Worm (Caenorhabditis elegans): ENCODE results near the gene C07A12.2.
A peak's percentile ranks its signal among the peaks of the same experiment; 100 is the strongest.

The C07A12.2 gene

DNA sequence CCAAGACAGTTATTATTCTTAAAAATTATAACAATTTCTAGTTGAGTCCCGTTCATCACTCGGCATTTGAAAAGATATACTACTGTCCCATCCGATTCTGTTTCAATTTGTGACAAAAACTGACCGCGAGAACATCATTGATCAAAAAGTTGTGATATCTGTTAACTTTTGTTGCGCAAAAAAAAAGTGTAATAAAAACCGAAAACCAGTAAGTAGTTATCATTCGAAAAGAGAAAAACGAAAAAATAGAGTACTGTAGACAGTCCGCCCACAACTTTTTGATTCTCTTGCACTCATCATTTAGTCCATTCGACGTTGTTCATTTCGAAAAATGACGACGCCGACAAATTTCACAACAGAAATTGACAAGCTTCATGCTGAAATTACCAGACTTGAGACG lies 26.5 kb downstream of the C07A12.2 start, which contains the start of gene amt-1:
TSS of gene amt-1 (plus strand) at position 301 of the 400 bp plus-strand sequence.
- TF ChIP-seq blmp-1 (tag; optimal IDR thresholded peaks at IDR 0.05) (peak; percentile 16), nhr-12 (tag; optimal IDR thresholded peaks at IDR 0.05) (no peak)

DNA sequence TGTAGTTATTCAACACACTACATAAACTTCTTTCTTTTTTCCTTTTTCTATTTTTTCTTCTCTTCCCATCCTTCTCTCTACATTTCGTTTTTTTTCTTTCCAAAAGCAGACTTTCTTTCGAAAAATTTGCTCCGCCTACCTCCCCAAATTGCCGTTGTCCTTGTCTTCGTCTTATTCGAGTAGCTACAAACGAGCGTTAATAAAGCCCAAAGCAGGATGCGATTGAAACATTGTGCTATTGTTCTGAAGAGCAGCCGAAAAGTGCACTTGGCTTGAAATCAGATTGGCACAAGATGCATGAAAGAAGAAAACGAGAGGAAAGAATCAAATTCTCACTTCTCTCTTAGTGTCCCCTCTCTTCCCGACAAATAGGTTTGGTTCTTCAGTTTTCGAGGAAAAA lies 30.2 kb downstream of the C07A12.2 start:
- TF ChIP-seq mep-1 (tag; optimal IDR thresholded peaks at IDR 0.05): no peak
- peak; percentile 70 for TF ChIP-seq fkh-10 (GFP tag; optimal IDR thresholded peaks at IDR 0.05)
- peak; percentile 45 for TF ChIP-seq lin-14 (GFP tag; optimal IDR thresholded peaks at IDR 0.05)
- TF ChIP-seq pax-3 (tag; optimal IDR thresholded peaks at IDR 0.05): no peak

DNA sequence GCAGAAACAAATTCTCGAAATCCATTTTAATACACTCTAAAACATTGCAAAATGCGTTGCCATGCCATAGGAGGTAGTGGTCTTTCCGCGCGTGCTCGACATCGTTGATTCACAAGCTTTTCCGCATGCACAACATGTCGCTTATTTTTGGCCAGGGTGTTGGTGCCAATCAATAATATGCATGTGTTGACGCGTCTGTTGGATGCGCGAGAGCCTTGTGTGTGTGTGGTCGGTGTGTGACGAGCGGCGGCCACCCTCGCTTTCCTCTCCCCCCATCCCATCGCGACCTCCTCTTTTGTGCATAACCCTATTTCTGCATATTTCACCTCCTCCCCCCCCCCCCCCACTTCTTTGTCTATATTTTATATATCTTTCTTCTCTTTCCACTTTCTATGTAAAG lies 31.6 kb downstream of the C07A12.2 start:
- TF ChIP-seq isw-1 (GFP tag; IDR thresholded peaks at IDR 0.05) (no peak), fkh-8 (tag; optimal IDR thresholded peaks at IDR 0.05) (peak; percentile 52), lin-14 (GFP tag; optimal IDR thresholded peaks at IDR 0.05) (peak; percentile 70), hlh-17 (GFP tag; optimal IDR thresholded peaks at IDR 0.05; ENCODE audit: borderline replicate concordance) (no peak), ceh-63 (GFP tag; optimal IDR thresholded peaks at IDR 0.05) (no peak), skn-1 (tag; optimal IDR thresholded peaks at IDR 0.05) (no peak), fkh-10 (GFP tag; optimal IDR thresholded peaks at IDR 0.05) (peak; percentile 7), ceh-82 (tag; optimal IDR thresholded peaks at IDR 0.05) (peak in 1 of 3 experiments; percentile 5), egl-13 (tag; optimal IDR thresholded peaks at IDR 0.05) (no peak)

DNA sequence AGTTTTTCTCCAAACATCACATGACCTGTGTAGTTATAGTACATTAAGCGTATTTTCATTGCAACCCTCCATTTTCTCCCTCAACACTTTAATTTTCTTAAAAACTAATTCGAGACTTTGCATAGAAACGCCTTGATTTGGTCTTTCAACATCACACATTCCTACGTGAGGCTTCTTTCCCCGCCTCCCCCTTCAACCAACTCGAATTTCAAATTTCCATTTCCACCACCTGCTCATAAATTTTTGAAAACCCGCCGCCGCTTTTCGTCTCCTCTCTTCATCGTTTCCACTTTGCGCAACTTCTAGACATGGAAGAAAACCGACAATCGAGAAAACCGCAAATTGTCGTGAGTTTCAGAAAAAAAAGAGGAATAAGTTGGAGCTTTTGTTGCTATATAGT lies 33.3 kb downstream of the C07A12.2 start, which contains the start of gene C05E11.3:
TSS of gene C05E11.3 (plus strand) at position 301 of the 400 bp plus-strand sequence.
- TF ChIP-seq alr-1 (tag; optimal IDR thresholded peaks at IDR 0.05; ENCODE audit: borderline replicate concordance): no peak
- TF ChIP-seq lin-39 (tag; optimal IDR thresholded peaks at IDR 0.05): no peak
- no peak for TF ChIP-seq ceh-88 (GFP tag; IDR thresholded peaks at IDR 0.05)
- TF ChIP-seq efl-1 (optimal IDR thresholded peaks at IDR 0.05): no peak
- TF ChIP-seq efl-1 (GFP tag; optimal IDR thresholded peaks at IDR 0.05 in 1 of 2): peak in 1 of 2 experiments; percentile 36

DNA sequence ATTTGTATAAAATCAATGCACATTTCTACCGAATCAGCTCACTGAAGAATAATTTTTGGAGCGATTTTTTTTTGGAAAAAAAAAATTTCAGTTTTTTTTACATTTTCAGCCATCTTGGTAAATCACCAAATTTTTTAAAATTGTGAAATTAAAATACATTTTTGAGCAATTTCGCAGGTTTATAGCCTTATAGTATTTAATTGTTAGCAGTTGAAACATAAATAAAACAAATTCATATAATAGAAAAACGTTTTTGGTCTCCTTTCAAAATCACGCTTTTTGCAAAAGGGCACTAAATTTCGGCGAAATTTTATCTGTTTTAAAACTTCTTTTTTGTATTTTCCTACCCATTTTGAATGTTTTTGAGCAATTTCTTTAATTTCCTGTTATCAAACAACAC lies 33.9 kb downstream of the C07A12.2 start:
- TF ChIP-seq swsn-7 (tag; optimal IDR thresholded peaks at IDR 0.05): no peak
- TF ChIP-seq C16A3.4 (tag; optimal IDR thresholded peaks at IDR 0.05): no peak
- no peak for TF ChIP-seq ces-1 (GFP tag; optimal IDR thresholded peaks at IDR 0.05)
- no peak for TF ChIP-seq elt-2 (tag; optimal IDR thresholded peaks at IDR 0.05)
- TF ChIP-seq aly-2 (tag; optimal IDR thresholded peaks at IDR 0.05): no peak
- TF ChIP-seq blmp-1 (tag; optimal IDR thresholded peaks at IDR 0.05): no peak

DNA sequence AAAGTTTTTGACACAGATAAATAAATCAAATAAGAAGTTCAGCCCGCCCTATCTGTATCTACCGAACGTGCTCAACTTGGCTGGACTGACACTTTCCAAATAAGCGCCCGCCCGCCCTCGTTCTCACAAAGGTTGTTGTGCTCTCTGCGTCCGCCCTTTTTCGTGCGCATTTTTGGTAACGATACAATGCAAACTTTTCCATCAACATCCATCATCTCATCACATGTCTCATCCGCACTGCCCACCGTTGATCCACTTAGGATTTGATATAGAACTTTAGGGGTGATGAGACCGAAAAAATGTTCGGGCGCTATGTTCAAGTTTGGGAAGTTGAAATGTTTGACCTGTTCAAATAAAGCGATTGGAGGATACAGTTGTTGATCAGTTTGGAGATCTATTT lies 40.9 kb downstream of the C07A12.2 start, which contains the start of gene C05E11.7:
TSS of gene C05E11.7 (minus strand) at position 101 of the 400 bp plus-strand sequence.
- TF ChIP-seq unc-62 (GFP tag; optimal IDR thresholded peaks at IDR 0.05) (no peak), ces-1 (GFP tag; optimal IDR thresholded peaks at IDR 0.05) (no peak), jun-1 (tag; optimal IDR thresholded peaks at IDR 0.05) (no peak), zip-4 (GFP tag; optimal IDR thresholded peaks at IDR 0.05) (no peak), dpl-1 (GFP tag; optimal IDR thresholded peaks at IDR 0.05) (no peak), fos-1 (tag; optimal IDR thresholded peaks at IDR 0.05) (no peak), isw-1 (GFP tag; IDR thresholded peaks at IDR 0.05) (no peak), F16B12.6 (tag; optimal IDR thresholded peaks at IDR 0.05) (no peak), pax-3 (tag; optimal IDR thresholded peaks at IDR 0.05) (no peak), C16A3.4 (tag; optimal IDR thresholded peaks at IDR 0.05) (no peak), lin-14 (GFP tag; optimal IDR thresholded peaks at IDR 0.05) (no peak), ceh-8 (GFP tag; optimal IDR thresholded peaks at IDR 0.05) (no peak), nhr-20 (tag; optimal IDR thresholded peaks at IDR 0.05) (no peak), lin-35 (GFP tag; optimal IDR thresholded peaks at IDR 0.05) (no peak), ceh-63 (GFP tag; optimal IDR thresholded peaks at IDR 0.05) (no peak)
